Fruit fly (Drosophila melanogaster) whole organism, embryonic: Measurements from ENCODE around the gene nerfin-2.

Source experiments
- Antp ChIP-seq: fragments of 200-800 bp; sonication (Bioruptor generic); optimal IDR thresholded peaks from 3 replicates; lab custom pipeline; 2016; ENCODE audit warnings: missing biosample characterization, missing genetic modification characterization
- CG10209 ChIP-seq: fragments of 200-800 bp; sonication (Bioruptor generic); optimal IDR thresholded peaks from 3 replicates; lab custom pipeline; 2017; ENCODE audit warnings: missing biosample characterization, mild to moderate bottlenecking, missing genetic modification characterization, missing genetic modification reagents
- CG10366 ChIP-seq: fragments of 200-800 bp; sonication (Bioruptor generic); IDR thresholded peaks from 2 replicates; pipeline ENCODE4 v1.3.6; 2022; ENCODE audit warnings: missing biosample characterization, missing genetic modification characterization
- CG10654 ChIP-seq: fragments of 200-800 bp; sonication (Bioruptor generic); optimal IDR thresholded peaks from 2 replicates; lab custom pipeline; 2016; ENCODE audit warnings: missing biosample characterization, missing genetic modification characterization
- CG10959 ChIP-seq: fragments of 200-800 bp; sonication (Bioruptor generic); IDR thresholded peaks from 2 replicates; pipeline ENCODE4 v1.3.6; 2022; ENCODE audit warnings: missing biosample characterization, missing genetic modification characterization
- CG11085 ChIP-seq: fragments of 200-800 bp; sonication (Bioruptor generic); IDR thresholded peaks from 2 replicates; pipeline ENCODE4 v1.3.6; 2022; ENCODE audit warnings: missing biosample characterization, missing genetic modification characterization
- CG12219 ChIP-seq: fragments of 200-800 bp; sonication (Bioruptor generic); optimal IDR thresholded peaks from 3 replicates; lab custom pipeline; 2018; ENCODE audit warnings: missing biosample characterization, mild to moderate bottlenecking, missing genetic modification characterization
- CG12769 ChIP-seq: fragments of 200-800 bp; sonication (Bioruptor generic); optimal IDR thresholded peaks from 2 replicates; lab custom pipeline; 2019; ENCODE audit warnings: missing biosample characterization, mild to moderate bottlenecking, missing genetic modification characterization, moderate library complexity
- CG17328 ChIP-seq: fragments of 200-800 bp; sonication (Bioruptor generic); IDR thresholded peaks from 2 replicates; pipeline ENCODE4 v1.3.6; 2022; ENCODE audit warnings: missing biosample characterization, missing genetic modification characterization
- CG17912 ChIP-seq: fragments of 200-800 bp; sonication (Bioruptor generic); optimal IDR thresholded peaks from 2 replicates; lab custom pipeline; 2018; ENCODE audit warnings: missing biosample characterization, mild to moderate bottlenecking, missing genetic modification characterization
- CG2129 ChIP-seq: fragments of 200-800 bp; sonication (Bioruptor generic); IDR thresholded peaks from 2 replicates; pipeline ENCODE4 v1.3.6; 2022; ENCODE audit warnings: missing biosample characterization, missing genetic modification characterization; ENCODE audit not compliant: partially characterized antibody
- CG2199 ChIP-seq: fragments of 200-800 bp; sonication (Bioruptor generic); IDR thresholded peaks from 3 replicates; pipeline ENCODE4 v1.3.6; 2022; ENCODE audit warnings: missing biosample characterization, missing genetic modification characterization
- CG2875 ChIP-seq: fragments of 200-800 bp; sonication (Bioruptor generic); optimal IDR thresholded peaks from 2 replicates; lab custom pipeline; 2017; ENCODE audit warnings: missing biosample characterization, mild to moderate bottlenecking, missing genetic modification characterization, missing genetic modification reagents
- CG32767 ChIP-seq: fragments of 200-800 bp; sonication (Bioruptor generic); IDR thresholded peaks from 2 replicates; pipeline ENCODE4 v1.3.6; 2022; ENCODE audit warnings: missing biosample characterization, missing genetic modification characterization
- CG3281 ChIP-seq: fragments of 200-800 bp; sonication (Bioruptor generic); optimal IDR thresholded peaks from 3 replicates; lab custom pipeline; 2017; ENCODE audit warnings: missing biosample characterization, mild to moderate bottlenecking, missing genetic modification characterization
- CG33213 ChIP-seq: fragments of 200-800 bp; sonication (Bioruptor generic); optimal IDR thresholded peaks from 3 replicates; lab custom pipeline; 2016; ENCODE audit warnings: missing biosample characterization, missing genetic modification characterization
- CG34376 ChIP-seq: fragments of 200-800 bp; sonication (Bioruptor generic); optimal IDR thresholded peaks from 2 replicates; lab custom pipeline; 2018; ENCODE audit warnings: missing biosample characterization, mild to moderate bottlenecking, missing genetic modification characterization
- CG3995 ChIP-seq: fragments of 200-800 bp; sonication (Bioruptor generic); optimal IDR thresholded peaks from 3 replicates; lab custom pipeline; 2016; ENCODE audit warnings: missing biosample characterization, missing genetic modification characterization
- CG4404 ChIP-seq: fragments of 200-800 bp; sonication (Bioruptor generic); IDR thresholded peaks from 2 replicates; pipeline ENCODE4 v1.3.6; 2022; ENCODE audit warnings: missing biosample characterization, missing genetic modification characterization
- CG7963 ChIP-seq: fragments of 200-800 bp; sonication (Bioruptor generic); IDR thresholded peaks from 3 replicates; pipeline ENCODE4 v1.3.6; 2022; ENCODE audit warnings: missing biosample characterization, missing genetic modification characterization; ENCODE audit not compliant: partially characterized antibody
- CG8359 ChIP-seq: fragments of 200-800 bp; sonication (Bioruptor generic); optimal IDR thresholded peaks from 2 replicates; lab custom pipeline; 2017; ENCODE audit warnings: missing biosample characterization, mild to moderate bottlenecking, missing genetic modification characterization, borderline replicate concordance
- CG9609 ChIP-seq: fragments of 200-800 bp; sonication (Bioruptor generic); optimal IDR thresholded peaks from 3 replicates; lab custom pipeline; 2016; ENCODE audit warnings: missing biosample characterization, missing genetic modification characterization
- Chrac-16 ChIP-seq: fragments of 200-800 bp; sonication (Bioruptor generic); optimal IDR thresholded peaks from 3 replicates; lab custom pipeline; 2016; ENCODE audit warnings: missing biosample characterization, missing genetic modification characterization
- Dip3 ChIP-seq: fragments of 200-800 bp; sonication (Bioruptor generic); optimal IDR thresholded peaks from 3 replicates; lab custom pipeline; 2016; ENCODE audit warnings: missing biosample characterization, missing genetic modification characterization
- Drgx ChIP-seq: fragments of 200-800 bp; sonication (Bioruptor generic); IDR thresholded peaks from 2 replicates; pipeline ENCODE4 v1.3.6; 2022; ENCODE audit warnings: missing biosample characterization, missing genetic modification characterization
- E2f2 ChIP-seq: fragments of 200-800 bp; sonication (Bioruptor generic); IDR thresholded peaks from 2 replicates; pipeline ENCODE4 v1.3.6; 2022; ENCODE audit warnings: missing biosample characterization, missing genetic modification characterization
- Gsc ChIP-seq: fragments of 200-800 bp; sonication (Bioruptor generic); IDR thresholded peaks from 2 replicates; pipeline ENCODE4 v1.3.6; 2022; ENCODE audit warnings: missing biosample characterization, missing genetic modification characterization
- Hey ChIP-seq: fragments of 200-800 bp; sonication (Bioruptor generic); optimal IDR thresholded peaks from 3 replicates; lab custom pipeline; 2018; ENCODE audit warnings: missing biosample characterization, mild to moderate bottlenecking, missing genetic modification characterization
- Lhr ChIP-seq: fragments of 200-800 bp; sonication (Bioruptor generic); optimal IDR thresholded peaks from 3 replicates; lab custom pipeline; 2017; ENCODE audit warnings: mild to moderate bottlenecking, missing biosample characterization, missing genetic modification reagents, missing genetic modification characterization
- Poxn ChIP-seq: fragments of 200-800 bp; sonication (Bioruptor generic); IDR thresholded peaks from 2 replicates; pipeline ENCODE4 v1.3.6; 2022; ENCODE audit warnings: missing biosample characterization, missing genetic modification characterization
- Ptx1 ChIP-seq: fragments of 200-800 bp; sonication (Bioruptor generic); IDR thresholded peaks from 2 replicates; pipeline ENCODE4 v1.3.6; 2022; ENCODE audit warnings: missing biosample characterization, missing genetic modification characterization
- Rx ChIP-seq: fragments of 200-800 bp; sonication (Bioruptor generic); IDR thresholded peaks from 2 replicates; pipeline ENCODE4 v1.3.6; 2022; ENCODE audit warnings: missing biosample characterization, missing genetic modification characterization
- Sry-δ ChIP-seq: fragments of 200-800 bp; sonication (Bioruptor generic); optimal IDR thresholded peaks from 2 replicates; lab custom pipeline; 2016; ENCODE audit warnings: missing biosample characterization, missing genetic modification characterization
- Tbp ChIP-seq: fragments of >200 bp; optimal IDR thresholded peaks from 2 replicates; lab custom pipeline; 2018; ENCODE audit warnings: missing biosample characterization, missing genetic modification characterization
- bcd ChIP-seq: fragments of 200-800 bp; sonication (Bioruptor generic); optimal IDR thresholded peaks from 2 replicates; lab custom pipeline; 2017; ENCODE audit warnings: missing biosample characterization, mild to moderate bottlenecking, missing genetic modification characterization
- bigmax ChIP-seq: fragments of 200-800 bp; sonication (Bioruptor generic); optimal IDR thresholded peaks from 2 replicates; lab custom pipeline; 2018; ENCODE audit warnings: missing biosample characterization, mild to moderate bottlenecking, missing genetic modification characterization
- dpn ChIP-seq, 2 experiments: fragments of 200-800 bp; sonication (Bioruptor generic); optimal IDR thresholded peaks; 3 replicates each; lab custom pipeline; 2016; ENCODE audit warnings: missing biosample characterization in 2 of 2, missing genetic modification characterization in 2 of 2
- en ChIP-seq: fragments of 200-800 bp; sonication (Bioruptor generic); optimal IDR thresholded peaks from 2 replicates; lab custom pipeline; 2016; ENCODE audit warnings: missing biosample characterization, missing genetic modification characterization
- ftz-f1 ChIP-seq: fragments of 200-800 bp; sonication (Bioruptor generic); optimal IDR thresholded peaks from 2 replicates; lab custom pipeline; 2016; ENCODE audit warnings: missing biosample characterization, missing genetic modification characterization
- gcm2 ChIP-seq: fragments of 200-800 bp; sonication (Bioruptor generic); optimal IDR thresholded peaks from 2 replicates; lab custom pipeline; 2016; ENCODE audit warnings: missing biosample characterization, missing genetic modification characterization
- gsb ChIP-seq: fragments of 200-800 bp; sonication (Bioruptor generic); IDR thresholded peaks from 2 replicates; pipeline ENCODE4 v1.3.6; 2022; ENCODE audit warnings: missing biosample characterization, missing genetic modification characterization
- h ChIP-seq: fragments of >200 bp; optimal IDR thresholded peaks from 2 replicates; lab custom pipeline; 2017
- hbn ChIP-seq: fragments of 200-800 bp; sonication (Bioruptor generic); IDR thresholded peaks from 2 replicates; pipeline ENCODE4 v1.3.6; 2022; ENCODE audit warnings: missing biosample characterization, missing genetic modification characterization; ENCODE audit not compliant: partially characterized antibody
- mirr ChIP-seq: fragments of 200-800 bp; sonication (Bioruptor generic); optimal IDR thresholded peaks from 3 replicates; lab custom pipeline; 2018; ENCODE audit warnings: missing biosample characterization, mild to moderate bottlenecking, missing genetic modification characterization
- salm ChIP-seq: fragments of 200-800 bp; sonication (Bioruptor generic); optimal IDR thresholded peaks from 2 replicates; lab custom pipeline; 2018; ENCODE audit warnings: missing biosample characterization, mild to moderate bottlenecking, missing genetic modification characterization
- sim ChIP-seq: fragments of 200-800 bp; sonication (Bioruptor generic); IDR thresholded peaks from 2 replicates; pipeline ENCODE4 v1.3.6; 2022; ENCODE audit warnings: missing biosample characterization, missing genetic modification characterization
- sob ChIP-seq: fragments of 200-800 bp; sonication (Bioruptor generic); IDR thresholded peaks from 2 replicates; pipeline ENCODE4 v1.3.6; 2022; ENCODE audit warnings: missing biosample characterization, missing genetic modification characterization
- tio ChIP-seq: fragments of 200-800 bp; sonication (Bioruptor generic); optimal IDR thresholded peaks from 2 replicates; lab custom pipeline; 2017; ENCODE audit warnings: missing biosample characterization, missing genetic modification characterization, inconsistent platforms
- tll ChIP-seq, 2 experiments: fragments of 200-800 bp in 1 of 2; fragments of >200 bp in 1 of 2; sonication (Bioruptor generic) in 1 of 2; optimal IDR thresholded peaks; 2 replicates each; lab custom pipeline; 2017 to 2019; ENCODE audit warnings: missing biosample characterization in 2 of 2, missing genetic modification characterization in 2 of 2, mild to moderate bottlenecking in 1 of 2, moderate library complexity in 1 of 2
- tup ChIP-seq: fragments of 200-800 bp; sonication (Bioruptor generic); optimal IDR thresholded peaks from 2 replicates; lab custom pipeline; 2016; ENCODE audit warnings: missing biosample characterization, mild to moderate bottlenecking, missing genetic modification characterization, moderate library complexity
- wdn ChIP-seq: fragments of 200-800 bp; sonication (Bioruptor generic); IDR thresholded peaks from 2 replicates; pipeline ENCODE4 v1.3.6; 2022; ENCODE audit warnings: missing biosample characterization, missing genetic modification characterization

Gene nerfin-2

dm6 chr3R:10093252-10094030 is 22.5 kb downstream of the nerfin-2 start (continued):
- peak; percentile 59 for TF ChIP-seq mirr (GFP tag; lab: Kevin White, UChicago)
- no peak for TF ChIP-seq CG3995 (GFP tag; lab: Kevin White, UChicago)
- no peak for TF ChIP-seq tio (GFP tag; lab: Kevin White, UChicago)
- no peak for TF ChIP-seq CG10209 (GFP tag; lab: Kevin White, UChicago)
- TF ChIP-seq tll (GFP tag; optimal IDR thresholded peaks at IDR 0.05; lab: Kevin White, UChicago), result no peak
- TF ChIP-seq hbn (GFP tag; lab: Robert Waterston, UW), result no peak
- TF ChIP-seq CG7963, result no peak
- TF ChIP-seq bigmax (GFP tag; lab: Kevin White, UChicago), result no peak
- TF ChIP-seq CG2199, result no peak
- no peak for TF ChIP-seq wdn (GFP tag; lab: Robert Waterston, UW)
- TF ChIP-seq en (GFP tag; lab: Kevin White, UChicago), result no peak
- TF ChIP-seq CG4404, result no peak
- TF ChIP-seq CG11085 (GFP tag; lab: Robert Waterston, UW), result no peak
- no peak for TF ChIP-seq Rx (GFP tag; lab: Robert Waterston, UW)
- no peak for TF ChIP-seq bcd (GFP tag; lab: Kevin White, UChicago)
- no peak for TF ChIP-seq tup
- no peak for TF ChIP-seq CG2129
- TF ChIP-seq CG2875 (GFP tag; lab: Kevin White, UChicago), result no peak
- TF ChIP-seq Ptx1, result no peak
- TF ChIP-seq h (lab: Kevin White, UChicago), result no peak
- no peak for TF ChIP-seq CG10959 (GFP tag; lab: Robert Waterston, UW)
- TF ChIP-seq CG9609 (GFP tag; lab: Kevin White, UChicago), result no peak
- no peak for TF ChIP-seq CG32767 (GFP tag; lab: Robert Waterston, UW)
- no peak for TF ChIP-seq Gsc (GFP tag; lab: Robert Waterston, UW)
- TF ChIP-seq CG12769 (tag; lab: Kevin White, UChicago), result peak; percentile 43
- TF ChIP-seq CG34376 (GFP tag; lab: Kevin White, UChicago), result peak; percentile 56
- 0 out of 2 replicates have a peak, but pooled peaks have one; percentile 26 for TF ChIP-seq CG17328 (GFP tag; lab: Robert Waterston, UW)
- peak; percentile 90 for TF ChIP-seq ftz-f1 (GFP tag; lab: Kevin White, UChicago)
- TF ChIP-seq Lhr, result no peak
- no peak for TF ChIP-seq Dip3 (GFP tag; lab: Kevin White, UChicago)
- no peak for TF ChIP-seq CG10654
- TF ChIP-seq Sry-δ (GFP tag; lab: Kevin White, UChicago), result no peak
- peak; percentile 36 for TF ChIP-seq Drgx (GFP tag; lab: Robert Waterston, UW)
- peak; percentile 39 for TF ChIP-seq CG3281
- TF ChIP-seq gsb (GFP tag; lab: Robert Waterston, UW), result no peak
- no peak for TF ChIP-seq CG17912 (GFP tag; lab: Kevin White, UChicago)
- no peak for TF ChIP-seq CG33213 (GFP tag; lab: Kevin White, UChicago)
- TF ChIP-seq Poxn (GFP tag; lab: Robert Waterston, UW), result no peak
- peak; percentile 55 for TF ChIP-seq sob (GFP tag; lab: Robert Waterston, UW)
- no peak for TF ChIP-seq dpn (GFP tag; optimal IDR thresholded peaks at IDR 0.05; lab: Kevin White, UChicago)
- no peak for TF ChIP-seq CG8359 (GFP tag; lab: Kevin White, UChicago)
- TF ChIP-seq gcm2 (GFP tag; lab: Kevin White, UChicago), result no peak
- no peak for TF ChIP-seq Tbp (GFP tag; lab: Kevin White, UChicago)
- no peak for TF ChIP-seq Antp (GFP tag; lab: Kevin White, UChicago)
- no peak for TF ChIP-seq Chrac-16 (GFP tag; lab: Kevin White, UChicago)
- no peak for TF ChIP-seq CG12219 (GFP tag; lab: Kevin White, UChicago)
- no peak for TF ChIP-seq CG10366 (GFP tag; lab: Robert Waterston, UW)
- no peak for TF ChIP-seq sim (GFP tag; lab: Robert Waterston, UW)
- no peak for TF ChIP-seq salm (tag; lab: Kevin White, UChicago)
- no peak for TF ChIP-seq E2f2 (GFP tag; lab: Robert Waterston, UW)
- TF ChIP-seq Hey (tag; lab: Kevin White, UChicago), result no peak
